Fruit fly (Drosophila melanogaster): ENCODE results near the gene CG31495.

The CG31495 gene

dm6 chr3R:13877125-13877524 lies 37.4 kb upstream of the CG31495 start:
- TF ChIP-seq Pif1A (GFP tag; optimal IDR thresholded peaks at IDR 0.05) (no peak), fd96Ca (GFP tag; IDR thresholded peaks at IDR 0.05) (peak; percentile 26; the same call in 1 of the 3 replicates), CG4496 (GFP tag; IDR thresholded peaks at IDR 0.05) (0 out of 3 replicates have a peak, but pooled peaks have one; percentile 10)

- TF ChIP-seq CG12605 (GFP tag; IDR thresholded peaks at IDR 0.05) (no peak), CG8159 (tag; optimal IDR thresholded peaks at IDR 0.05) (peak; percentile 77), gl (tag; optimal IDR thresholded peaks at IDR 0.05) (no peak), Pif1A (GFP tag; optimal IDR thresholded peaks at IDR 0.05) (no peak), CG9948 (tag; optimal IDR thresholded peaks at IDR 0.05) (peak; percentile 75), Snoo (tag; optimal IDR thresholded peaks at IDR 0.05) (no peak), CG15710 (tag; optimal IDR thresholded peaks at IDR 0.05) (peak; percentile 63), D1 (tag; optimal IDR thresholded peaks at IDR 0.05) (no peak), CG14655 (GFP tag; optimal IDR thresholded peaks at IDR 0.05) (peak; percentile 73), CG8301 (tag; optimal IDR thresholded peaks at IDR 0.05) (peak; percentile 12), EcR (GFP tag; optimal IDR thresholded peaks at IDR 0.05) (no peak), CG13204 (GFP tag; optimal IDR thresholded peaks at IDR 0.05) (no peak), CG32121 (GFP tag; IDR thresholded peaks at IDR 0.05) (no peak), fd96Ca (GFP tag; IDR thresholded peaks at IDR 0.05) (no peak), Ets98B (GFP tag; IDR thresholded peaks at IDR 0.05) (no peak), CG34367 (tag; optimal IDR thresholded peaks at IDR 0.05) (peak; percentile 36), Pif1B (GFP tag; optimal IDR thresholded peaks at IDR 0.05) (no peak), CG10348 (GFP tag; IDR thresholded peaks at IDR 0.05) (no peak), CG4496 (GFP tag; IDR thresholded peaks at IDR 0.05) (no peak), CG17806 (tag; optimal IDR thresholded peaks at IDR 0.05) (peak; percentile 48), rn (GFP tag; IDR thresholded peaks at IDR 0.05) (no peak)
Measured at dm6 chr3R:13875438-13875861, 35.7 kb upstream of the CG31495 start.

dm6 chr3R:13874866-13875417 lies 35.2 kb upstream of the CG31495 start, which contains the start of gene E5:
E5 (minus strand) TSS chr3R:13874916.
- TF ChIP-seq CG9948 (tag; optimal IDR thresholded peaks at IDR 0.05) (no peak), CG4496 (GFP tag; IDR thresholded peaks at IDR 0.05) (peak; percentile 48; the same call in 2 of the 3 replicates), CG17806 (tag; optimal IDR thresholded peaks at IDR 0.05) (no peak), CG8159 (tag; optimal IDR thresholded peaks at IDR 0.05) (no peak), CG15710 (tag; optimal IDR thresholded peaks at IDR 0.05) (no peak), D1 (tag; optimal IDR thresholded peaks at IDR 0.05) (no peak), CG10348 (GFP tag; IDR thresholded peaks at IDR 0.05) (no peak), rn (GFP tag; IDR thresholded peaks at IDR 0.05) (no peak), gl (tag; optimal IDR thresholded peaks at IDR 0.05) (no peak), Snoo (tag; optimal IDR thresholded peaks at IDR 0.05) (no peak), Ets98B (GFP tag; IDR thresholded peaks at IDR 0.05) (0 out of 2 replicates have a peak, but pooled peaks have one; percentile 24), Pif1B (GFP tag; optimal IDR thresholded peaks at IDR 0.05) (no peak), CG8301 (tag; optimal IDR thresholded peaks at IDR 0.05) (no peak), Pif1A (GFP tag; optimal IDR thresholded peaks at IDR 0.05) (no peak), EcR (GFP tag; optimal IDR thresholded peaks at IDR 0.05) (no peak), CG14655 (GFP tag; optimal IDR thresholded peaks at IDR 0.05) (no peak), CG34367 (tag; optimal IDR thresholded peaks at IDR 0.05) (no peak), CG12605 (GFP tag; IDR thresholded peaks at IDR 0.05) (no peak), CG13204 (GFP tag; optimal IDR thresholded peaks at IDR 0.05) (no peak), CG32121 (GFP tag; IDR thresholded peaks at IDR 0.05) (no peak; the same call in 1 of the 2 replicates), fd96Ca (GFP tag; IDR thresholded peaks at IDR 0.05) (peak; percentile 51; the same call in 1 of the 3 replicates)

- TF ChIP-seq fd96Ca (GFP tag; IDR thresholded peaks at IDR 0.05) (no peak), CG17806 (tag; optimal IDR thresholded peaks at IDR 0.05) (no peak), CG14655 (GFP tag; optimal IDR thresholded peaks at IDR 0.05) (no peak), CG8159 (tag; optimal IDR thresholded peaks at IDR 0.05) (no peak), rn (GFP tag; IDR thresholded peaks at IDR 0.05) (no peak)
Measured at dm6 chr3R:13872161-13872560, 32.4 kb upstream of the CG31495 start.

- TF ChIP-seq CG17806 (tag; optimal IDR thresholded peaks at IDR 0.05) (peak; percentile 50), CG13204 (GFP tag; optimal IDR thresholded peaks at IDR 0.05) (peak; percentile 68), CG34367 (tag; optimal IDR thresholded peaks at IDR 0.05) (peak; percentile 54), CG32121 (GFP tag; IDR thresholded peaks at IDR 0.05) (0 out of 2 replicates have a peak, but pooled peaks have one; percentile 38), gl (tag; optimal IDR thresholded peaks at IDR 0.05) (no peak), EcR (GFP tag; optimal IDR thresholded peaks at IDR 0.05) (no peak), CG15710 (tag; optimal IDR thresholded peaks at IDR 0.05) (peak; percentile 63), Pif1A (GFP tag; optimal IDR thresholded peaks at IDR 0.05) (peak; percentile 58), CG12605 (GFP tag; IDR thresholded peaks at IDR 0.05) (no peak), CG8301 (tag; optimal IDR thresholded peaks at IDR 0.05) (peak; percentile 57), D1 (tag; optimal IDR thresholded peaks at IDR 0.05) (no peak), CG9948 (tag; optimal IDR thresholded peaks at IDR 0.05) (peak; percentile 69), CG8159 (tag; optimal IDR thresholded peaks at IDR 0.05) (peak; percentile 65), CG14655 (GFP tag; optimal IDR thresholded peaks at IDR 0.05) (peak; percentile 72), CG10348 (GFP tag; IDR thresholded peaks at IDR 0.05) (no peak), fd96Ca (GFP tag; IDR thresholded peaks at IDR 0.05) (0 out of 3 replicates have a peak, but pooled peaks have one; percentile 28), rn (GFP tag; IDR thresholded peaks at IDR 0.05) (no peak), Ets98B (GFP tag; IDR thresholded peaks at IDR 0.05) (peak; percentile 57), Pif1B (GFP tag; optimal IDR thresholded peaks at IDR 0.05) (peak; percentile 9), CG4496 (GFP tag; IDR thresholded peaks at IDR 0.05) (no peak; the same call in 2 of the 3 replicates), Snoo (tag; optimal IDR thresholded peaks at IDR 0.05) (peak; percentile 58)
Measured at dm6 chr3R:13861805-13862204, 22.1 kb upstream of the CG31495 start.

dm6 chr3R:13859242-13859641 lies 19.5 kb upstream of the CG31495 start:
- TF ChIP-seq CG14655 (GFP tag; optimal IDR thresholded peaks at IDR 0.05) (no peak), CG34367 (tag; optimal IDR thresholded peaks at IDR 0.05) (no peak), CG32121 (GFP tag; IDR thresholded peaks at IDR 0.05) (no peak), Pif1A (GFP tag; optimal IDR thresholded peaks at IDR 0.05) (no peak), EcR (GFP tag; optimal IDR thresholded peaks at IDR 0.05) (no peak), CG9948 (tag; optimal IDR thresholded peaks at IDR 0.05) (no peak)

All from whole organism, pupa.